Fruit fly (Drosophila melanogaster) whole organism, embryonic: Measurements from ENCODE around the gene CG15803.
A peak's percentile ranks its signal among the peaks of the same experiment; 100 is the strongest.

Experiments used
- CG11456 ChIP-seq: fragments of 200-800 bp; sonication (Bioruptor generic); IDR thresholded peaks from 3 replicates; pipeline ENCODE4 v1.3.6; 2022; ENCODE audit warnings: missing biosample characterization, missing genetic modification characterization
- CG11560 ChIP-seq: fragments of 200-800 bp; sonication (Bioruptor generic); IDR thresholded peaks from 3 replicates; pipeline ENCODE4 v1.3.6; 2022; ENCODE audit warnings: missing biosample characterization, missing genetic modification characterization
- CG11723 ChIP-seq: fragments of 200-800 bp; sonication (Bioruptor generic); optimal IDR thresholded peaks from 2 replicates; lab custom pipeline; 2017; ENCODE audit warnings: missing biosample characterization, mild to moderate bottlenecking, missing genetic modification characterization
- CG12104 ChIP-seq: fragments of 200-800 bp; sonication (Bioruptor generic); optimal IDR thresholded peaks from 3 replicates; lab custom pipeline; 2016; ENCODE audit warnings: missing biosample characterization, missing genetic modification characterization
- CG13123 ChIP-seq: fragments of 200-800 bp; sonication (Bioruptor generic); optimal IDR thresholded peaks from 2 replicates; lab custom pipeline; 2016; ENCODE audit warnings: missing biosample characterization, missing genetic modification characterization
- CG14441 ChIP-seq: fragments of 200-800 bp; sonication (Bioruptor generic); IDR thresholded peaks from 2 replicates; pipeline ENCODE4 v1.3.6; 2022; ENCODE audit warnings: missing biosample characterization, missing genetic modification characterization
- CG1647 ChIP-seq: fragments of 200-800 bp; sonication (Bioruptor generic); optimal IDR thresholded peaks from 3 replicates; lab custom pipeline; 2016; ENCODE audit warnings: missing biosample characterization, missing genetic modification characterization
- CG17361 ChIP-seq: fragments of 200-800 bp; sonication (Bioruptor generic); IDR thresholded peaks from 3 replicates; pipeline ENCODE4 v1.3.6; 2022; ENCODE audit warnings: missing biosample characterization, missing genetic modification characterization
- CG3847 ChIP-seq: fragments of 200-800 bp; sonication (Bioruptor generic); IDR thresholded peaks from 2 replicates; pipeline ENCODE4 v1.3.6; 2022; ENCODE audit warnings: missing biosample characterization, missing genetic modification characterization
- CG7987 ChIP-seq: fragments of 200-800 bp; sonication (Bioruptor generic); optimal IDR thresholded peaks from 2 replicates; lab custom pipeline; 2018; ENCODE audit warnings: missing biosample characterization, mild to moderate bottlenecking, missing genetic modification characterization, moderate library complexity
- CG8388 ChIP-seq: fragments of 200-800 bp; sonication (Bioruptor generic); optimal IDR thresholded peaks from 2 replicates; lab custom pipeline; 2019; ENCODE audit warnings: missing biosample characterization, mild to moderate bottlenecking, missing genetic modification characterization, moderate library complexity
- CG8924 ChIP-seq: fragments of 200-800 bp; optimal IDR thresholded peaks from 3 replicates; lab custom pipeline; 2019; ENCODE audit warnings: missing biosample characterization, mild to moderate bottlenecking, missing genetic modification characterization, moderate library complexity
- D19A ChIP-seq: fragments of 200-800 bp; optimal IDR thresholded peaks from 3 replicates; lab custom pipeline; 2019; ENCODE audit warnings: missing biosample characterization, mild to moderate bottlenecking, missing genetic modification characterization, moderate library complexity
- Dll ChIP-seq: fragments of 200-800 bp; sonication (Bioruptor generic); IDR thresholded peaks from 4 replicates; pipeline ENCODE4 v1.3.6; 2022; ENCODE audit warnings: missing biosample characterization, missing genetic modification characterization; ENCODE audit not compliant: partially characterized antibody
- E2f1 ChIP-seq: fragments of 200-800 bp; sonication (Bioruptor generic); IDR thresholded peaks from 2 replicates; pipeline ENCODE4 v1.3.6; 2022; ENCODE audit warnings: missing biosample characterization, missing genetic modification characterization
- HHEX ChIP-seq: fragments of 200-800 bp; sonication (Bioruptor generic); optimal IDR thresholded peaks from 3 replicates; lab custom pipeline; 2017; ENCODE audit warnings: missing biosample characterization, mild to moderate bottlenecking, missing genetic modification characterization, missing genetic modification reagents
- HLH54F ChIP-seq: fragments of 200-800 bp; sonication (Bioruptor generic); optimal IDR thresholded peaks from 3 replicates; lab custom pipeline; 2016; ENCODE audit warnings: missing biosample characterization, missing genetic modification characterization
- HLHmδ ChIP-seq: fragments of 200-800 bp; sonication (Bioruptor generic); optimal IDR thresholded peaks from 2 replicates; lab custom pipeline; 2018; ENCODE audit warnings: missing biosample characterization, mild to moderate bottlenecking, missing genetic modification characterization, moderate library complexity
- HmgZ ChIP-seq: fragments of 200-800 bp; sonication (Bioruptor generic); optimal IDR thresholded peaks from 2 replicates; lab custom pipeline; 2018; ENCODE audit warnings: missing biosample characterization, mild to moderate bottlenecking, missing genetic modification characterization
- NfI ChIP-seq: fragments of 200-800 bp; sonication (Bioruptor generic); optimal IDR thresholded peaks from 3 replicates; lab custom pipeline; 2018; ENCODE audit warnings: missing biosample characterization, mild to moderate bottlenecking, missing genetic modification characterization, moderate library complexity
- Optix ChIP-seq: fragments of 200-800 bp; sonication (Bioruptor generic); IDR thresholded peaks from 3 replicates; pipeline ENCODE4 v1.3.6; 2022; ENCODE audit warnings: missing biosample characterization, missing genetic modification characterization
- PHDP ChIP-seq: fragments of 200-800 bp; sonication (Bioruptor generic); optimal IDR thresholded peaks from 3 replicates; lab custom pipeline; 2018; ENCODE audit warnings: missing biosample characterization, mild to moderate bottlenecking, missing genetic modification characterization, moderate library complexity
- Rx ChIP-seq: fragments of 200-800 bp; sonication (Bioruptor generic); IDR thresholded peaks from 2 replicates; pipeline ENCODE4 v1.3.6; 2022; ENCODE audit warnings: missing biosample characterization, missing genetic modification characterization
- Sry-β ChIP-seq: fragments of 200-800 bp; sonication (Bioruptor generic); optimal IDR thresholded peaks from 2 replicates; lab custom pipeline; 2018; ENCODE audit warnings: missing biosample characterization, mild to moderate bottlenecking, missing genetic modification characterization, moderate library complexity
- Ssrp ChIP-seq: fragments of 200-800 bp; sonication (Bioruptor generic); optimal IDR thresholded peaks from 2 replicates; lab custom pipeline; 2018; ENCODE audit warnings: missing biosample characterization, mild to moderate bottlenecking, missing genetic modification characterization, moderate library complexity
- Tbp ChIP-seq: fragments of >200 bp; optimal IDR thresholded peaks from 2 replicates; lab custom pipeline; 2018; ENCODE audit warnings: missing biosample characterization, missing genetic modification characterization
- ap ChIP-seq: fragments of 200-800 bp; sonication (Bioruptor generic); IDR thresholded peaks from 2 replicates; pipeline ENCODE4 v1.3.6; 2022; ENCODE audit warnings: missing biosample characterization, missing genetic modification characterization
- ash1 ChIP-seq: fragments of 200-800 bp; sonication (Bioruptor generic); optimal IDR thresholded peaks from 2 replicates; lab custom pipeline; 2018; ENCODE audit warnings: missing biosample characterization, mild to moderate bottlenecking, missing genetic modification characterization
- bigmax ChIP-seq: fragments of 200-800 bp; sonication (Bioruptor generic); optimal IDR thresholded peaks from 2 replicates; lab custom pipeline; 2018; ENCODE audit warnings: missing biosample characterization, mild to moderate bottlenecking, missing genetic modification characterization
- bsh ChIP-seq, 2 experiments: fragments of 200-800 bp; sonication (Bioruptor generic); optimal IDR thresholded peaks; 2 replicates each; lab custom pipeline; 2017 to 2018; ENCODE audit warnings: mild to moderate bottlenecking in 2 of 2, missing biosample characterization in 2 of 2, missing genetic modification characterization in 2 of 2, moderate library complexity in 1 of 2
- danr ChIP-seq: fragments of 200-800 bp; sonication (Bioruptor generic); IDR thresholded peaks from 2 replicates; pipeline ENCODE4 v1.3.6; 2022; ENCODE audit warnings: missing biosample characterization, missing genetic modification characterization
- dimm ChIP-seq: fragments of 200-800 bp; sonication (Bioruptor generic); IDR thresholded peaks from 2 replicates; pipeline ENCODE4 v1.3.6; 2022; ENCODE audit warnings: missing biosample characterization, missing genetic modification characterization
- dysf ChIP-seq: fragments of 200-800 bp; sonication (Bioruptor generic); IDR thresholded peaks from 3 replicates; pipeline ENCODE4 v1.3.6; 2022; ENCODE audit warnings: missing biosample characterization, missing genetic modification characterization
- grn ChIP-seq: fragments of 200-800 bp; sonication (Bioruptor generic); optimal IDR thresholded peaks from 3 replicates; lab custom pipeline; 2017; ENCODE audit warnings: missing biosample characterization, missing genetic modification characterization
- inv ChIP-seq: fragments of 200-800 bp; sonication (Bioruptor generic); IDR thresholded peaks from 2 replicates; pipeline ENCODE4 v1.3.6; 2022; ENCODE audit warnings: missing biosample characterization, missing genetic modification characterization; ENCODE audit not compliant: partially characterized antibody
- ken ChIP-seq: fragments of 200-800 bp; sonication (Bioruptor generic); IDR thresholded peaks from 3 replicates; pipeline ENCODE4 v1.3.6; 2022; ENCODE audit warnings: missing biosample characterization, missing genetic modification characterization
- lola ChIP-seq, 3 experiments: fragments of >200 bp in 2 of 3; fragments of 200-800 bp in 1 of 3; sonication (Bioruptor generic) in 1 of 3; optimal IDR thresholded peaks; 2 replicates each; lab custom pipeline; 2017 to 2019; ENCODE audit warnings: missing biosample characterization in 3 of 3, missing genetic modification characterization in 3 of 3, mild to moderate bottlenecking in 1 of 3, moderate library complexity in 1 of 3
- mld ChIP-seq: fragments of 200-800 bp; sonication (Bioruptor generic); IDR thresholded peaks from 3 replicates; pipeline ENCODE4 v1.3.6; 2022; ENCODE audit warnings: missing biosample characterization, missing genetic modification characterization; ENCODE audit not compliant: partially characterized antibody
- nau ChIP-seq: fragments of 200-800 bp; sonication (Bioruptor generic); optimal IDR thresholded peaks from 3 replicates; lab custom pipeline; 2017; ENCODE audit warnings: missing biosample characterization, mild to moderate bottlenecking, missing genetic modification characterization, missing genetic modification reagents
- nmo ChIP-seq: fragments of 200-800 bp; sonication (Bioruptor generic); optimal IDR thresholded peaks from 2 replicates; lab custom pipeline; 2018; ENCODE audit warnings: missing biosample characterization, mild to moderate bottlenecking, missing genetic modification characterization, moderate library complexity
- nom ChIP-seq: fragments of 200-800 bp; sonication (Bioruptor generic); optimal IDR thresholded peaks from 2 replicates; lab custom pipeline; 2017; ENCODE audit warnings: missing biosample characterization, missing genetic modification characterization, mild to moderate bottlenecking, moderate library complexity, missing genetic modification reagents
- org-1 ChIP-seq: fragments of 200-800 bp; sonication (Bioruptor generic); optimal IDR thresholded peaks from 2 replicates; lab custom pipeline; 2017; ENCODE audit warnings: missing biosample characterization, missing genetic modification characterization
- repo ChIP-seq: fragments of 200-800 bp; sonication (Bioruptor generic); optimal IDR thresholded peaks from 2 replicates; lab custom pipeline; 2016; ENCODE audit warnings: missing biosample characterization, missing genetic modification characterization
- sima ChIP-seq: fragments of 200-800 bp; sonication (Bioruptor generic); optimal IDR thresholded peaks from 2 replicates; lab custom pipeline; 2016; ENCODE audit warnings: missing biosample characterization, missing genetic modification characterization
- sob ChIP-seq: fragments of 200-800 bp; sonication (Bioruptor generic); IDR thresholded peaks from 2 replicates; pipeline ENCODE4 v1.3.6; 2022; ENCODE audit warnings: missing biosample characterization, missing genetic modification characterization
- sr ChIP-seq: fragments of 200-800 bp; sonication (Bioruptor generic); IDR thresholded peaks from 3 replicates; pipeline ENCODE4 v1.3.6; 2022; ENCODE audit warnings: missing biosample characterization, missing genetic modification characterization
- trem ChIP-seq: fragments of 200-800 bp; optimal IDR thresholded peaks from 3 replicates; lab custom pipeline; 2019; ENCODE audit warnings: missing biosample characterization, mild to moderate bottlenecking, missing genetic modification characterization, moderate library complexity
- wdn ChIP-seq: fragments of 200-800 bp; sonication (Bioruptor generic); IDR thresholded peaks from 2 replicates; pipeline ENCODE4 v1.3.6; 2022; ENCODE audit warnings: missing biosample characterization, missing genetic modification characterization
- zfh1 ChIP-seq: fragments of 200-800 bp; sonication (Bioruptor generic); IDR thresholded peaks from 3 replicates; pipeline ENCODE4 v1.3.6; 2022; ENCODE audit warnings: missing biosample characterization, missing genetic modification characterization

CG15803 gene

dm6 chr3R:18314824-18315690 lies 45.5 kb downstream of the CG15803 start (continued):
- TF ChIP-seq nmo = no peak
- 0 out of 3 replicates have a peak, but pooled peaks have one; percentile 19 for TF ChIP-seq CG11456 (GFP tag; lab: Robert Waterston, UW)
- peak; percentile 46; the same call in 1 of the 2 replicates for TF ChIP-seq CG14441
- peak; percentile 56; the same call in 2 of the 3 replicates for TF ChIP-seq CG17361
- no peak for TF ChIP-seq Rx (GFP tag; lab: Robert Waterston, UW)
- peak; percentile 18 for TF ChIP-seq HLH54F (GFP tag; lab: Kevin White, UChicago)
- TF ChIP-seq CG3847 (GFP tag; lab: Robert Waterston, UW) = no peak
- TF ChIP-seq bsh (GFP tag; optimal IDR thresholded peaks at IDR 0.05; lab: Kevin White, UChicago) = no peak
- TF ChIP-seq danr (GFP tag; lab: Robert Waterston, UW) = no peak
- no peak for TF ChIP-seq Tbp (GFP tag; lab: Kevin White, UChicago)
- TF ChIP-seq lola (GFP tag; optimal IDR thresholded peaks at IDR 0.05; lab: Kevin White, UChicago) = no peak
- no peak for TF ChIP-seq grn (GFP tag; lab: Kevin White, UChicago)
- TF ChIP-seq CG13123 = no peak
- TF ChIP-seq D19A = peak; percentile 28
- TF ChIP-seq E2f1 (GFP tag; lab: Robert Waterston, UW) = peak; percentile 43; the same call in 1 of the 2 replicates
- TF ChIP-seq wdn = no peak
- no peak for TF ChIP-seq CG7987 (GFP tag; lab: Kevin White, UChicago)
- TF ChIP-seq Dll (GFP tag; lab: Robert Waterston, UW) = no peak
- no peak; the same call in 2 of the 3 replicates for TF ChIP-seq zfh1 (GFP tag; lab: Robert Waterston, UW)
- TF ChIP-seq sob (GFP tag; lab: Robert Waterston, UW) = peak; percentile 38
- no peak for TF ChIP-seq Sry-β (GFP tag; lab: Kevin White, UChicago)
- no peak for TF ChIP-seq sima (GFP tag; lab: Kevin White, UChicago)
- no peak for TF ChIP-seq Optix (GFP tag; lab: Robert Waterston, UW)
- peak; percentile 18 for TF ChIP-seq HHEX
- no peak for TF ChIP-seq nom (GFP tag; lab: Kevin White, UChicago)
- TF ChIP-seq NfI = peak; percentile 10
- no peak for TF ChIP-seq inv
- TF ChIP-seq HLHmδ (GFP tag; lab: Kevin White, UChicago) = no peak
- TF ChIP-seq dysf = no peak
- TF ChIP-seq org-1 (GFP tag; lab: Kevin White, UChicago) = no peak
- TF ChIP-seq sr (GFP tag; lab: Robert Waterston, UW) = no peak
- TF ChIP-seq CG1647 (GFP tag; lab: Kevin White, UChicago) = no peak
- no peak for TF ChIP-seq trem (tag; lab: Kevin White, UChicago)
- no peak for TF ChIP-seq Ssrp (tag; lab: Kevin White, UChicago)
- TF ChIP-seq CG11560 (tag; lab: Robert Waterston, UW) = no peak
- TF ChIP-seq repo (GFP tag; lab: Kevin White, UChicago) = no peak
- TF ChIP-seq ken (GFP tag; lab: Robert Waterston, UW) = peak; percentile 39; the same call in 1 of the 3 replicates
- TF ChIP-seq ash1 (GFP tag; lab: Kevin White, UChicago) = no peak
- TF ChIP-seq ap (GFP tag; lab: Robert Waterston, UW) = no peak
- TF ChIP-seq CG12104 = no peak
- no peak for TF ChIP-seq HmgZ (tag; lab: Kevin White, UChicago)
- TF ChIP-seq CG8924 (tag; lab: Kevin White, UChicago) = peak; percentile 18
- TF ChIP-seq CG8388 = no peak
- TF ChIP-seq dimm (GFP tag; lab: Robert Waterston, UW) = no peak
- TF ChIP-seq mld (GFP tag; lab: Robert Waterston, UW) = no peak
- no peak for TF ChIP-seq CG11723 (GFP tag; lab: Kevin White, UChicago)
- peak; percentile 28 for TF ChIP-seq PHDP
- peak; percentile 27 for TF ChIP-seq nau
- TF ChIP-seq bigmax (GFP tag; lab: Kevin White, UChicago) = no peak
